Fruit fly (Drosophila melanogaster) whole organism, wandering third instar larva: ENCODE measurements around the gene CG7768.

ENCODE experiments used
- Abd-B ChIP-seq: fragments of >200 bp; optimal IDR thresholded peaks from 2 replicates; lab custom pipeline; 2017; ENCODE audit warnings: missing biosample characterization, missing genetic modification characterization
- CG32264 ChIP-seq: fragments of 200-800 bp; sonication (Bioruptor generic); optimal IDR thresholded peaks from 2 replicates; lab custom pipeline; 2016; ENCODE audit warnings: missing biosample characterization, missing genetic modification characterization
- CG9705 ChIP-seq: fragments of 200-800 bp; sonication (Bioruptor generic); optimal IDR thresholded peaks from 2 replicates; lab custom pipeline; 2018; ENCODE audit warnings: missing biosample characterization, mild to moderate bottlenecking, missing genetic modification characterization
- GATAd ChIP-seq: sonication (Bioruptor generic); optimal IDR thresholded peaks from 2 replicates; lab custom pipeline; 2016; ENCODE audit warnings: missing biosample characterization, missing genetic modification characterization
- Hr78 ChIP-seq: fragments of >200 bp; optimal IDR thresholded peaks from 2 replicates; lab custom pipeline; 2017; ENCODE audit warnings: missing biosample characterization, missing genetic modification characterization
- Hr83 ChIP-seq: fragments of 200-300 bp; sonication (Bioruptor generic); optimal IDR thresholded peaks from 2 replicates; lab custom pipeline; 2016; ENCODE audit warnings: missing biosample characterization, mild to moderate bottlenecking, missing genetic modification characterization, moderate library complexity; ENCODE audit not compliant: poor library complexity, severe bottlenecking
- Jra ChIP-seq: sonication (Bioruptor generic); optimal IDR thresholded peaks from 2 replicates; lab custom pipeline; 2016; ENCODE audit warnings: missing biosample characterization, missing genetic modification characterization
- Mio ChIP-seq: sonication (Bioruptor generic); optimal IDR thresholded peaks from 2 replicates; lab custom pipeline; 2016; ENCODE audit warnings: missing biosample characterization, missing genetic modification characterization
- Myc ChIP-seq: fragments of >200 bp; optimal IDR thresholded peaks from 2 replicates; lab custom pipeline; 2017
- N ChIP-seq: fragments of >200 bp; optimal IDR thresholded peaks from 2 replicates; lab custom pipeline; 2018; ENCODE audit warnings: missing biosample characterization, missing external identifiers, missing genetic modification characterization
- OdsH ChIP-seq: fragments of 200-800 bp; sonication (Bioruptor generic); optimal IDR thresholded peaks from 2 replicates; lab custom pipeline; 2016; ENCODE audit warnings: missing biosample characterization, mild to moderate bottlenecking, missing genetic modification characterization
- Rel ChIP-seq, 2 experiments: fragments of 200-800 bp; sonication (Bioruptor generic) in 1 of 2; optimal IDR thresholded peaks; 2 replicates in 1 of 2; 3 replicates in 1 of 2; lab custom pipeline; 2016 to 2019; ENCODE audit warnings: mild to moderate bottlenecking in 2 of 2, missing biosample characterization in 2 of 2, missing genetic modification characterization in 2 of 2, moderate library complexity in 1 of 2
- Sp1 ChIP-seq: fragments of 200-800 bp; sonication (Bioruptor generic); optimal IDR thresholded peaks from 3 replicates; lab custom pipeline; 2019; ENCODE audit warnings: missing biosample characterization, mild to moderate bottlenecking, missing genetic modification characterization, moderate library complexity
- Vsx2 ChIP-seq: fragments of 200-300, 225-300 bp; sonication (Bioruptor generic); optimal IDR thresholded peaks from 2 replicates; lab custom pipeline; 2018; ENCODE audit warnings: missing biosample characterization, missing genetic modification characterization; ENCODE audit not compliant: partially characterized antibody
- br ChIP-seq: fragments of 200-800 bp; sonication (Bioruptor generic); optimal IDR thresholded peaks from 2 replicates; lab custom pipeline; 2016; ENCODE audit warnings: missing biosample characterization, missing genetic modification characterization
- dl ChIP-seq, 2 experiments: fragments of 175-275, 200-275 bp in 1 of 2; fragments of 200-275 bp in 1 of 2; sonication (Bioruptor generic); optimal IDR thresholded peaks; lab custom pipeline; 2018; ENCODE audit warnings: mild to moderate bottlenecking in 2 of 2, missing biosample characterization in 2 of 2, missing genetic modification characterization in 2 of 2, moderate library complexity in 2 of 2; ENCODE audit not compliant: partially characterized antibody in 2 of 2, insufficient read depth in 1 of 2
- dsf ChIP-seq: sonication (Bioruptor generic); optimal IDR thresholded peaks from 2 replicates; lab custom pipeline; 2016; ENCODE audit warnings: missing biosample characterization, missing genetic modification characterization, borderline replicate concordance
- ey ChIP-seq: fragments of 200-800 bp; sonication (Bioruptor generic); optimal IDR thresholded peaks from 2 replicates; lab custom pipeline; 2016; ENCODE audit warnings: missing biosample characterization, missing genetic modification characterization
- foxo ChIP-seq, 2 experiments: fragments of 200-800 bp; sonication (Bioruptor generic); optimal IDR thresholded peaks; 2 replicates in 1 of 2; 3 replicates in 1 of 2; lab custom pipeline; 2016 to 2017; ENCODE audit warnings: missing biosample characterization in 2 of 2, missing genetic modification characterization in 2 of 2
- fru ChIP-seq: fragments of 200-800 bp; sonication (Bioruptor generic); optimal IDR thresholded peaks from 3 replicates; lab custom pipeline; 2016; ENCODE audit warnings: missing biosample characterization, mild to moderate bottlenecking, missing genetic modification characterization
- h ChIP-seq: fragments of 200-800 bp; sonication (Bioruptor generic); optimal IDR thresholded peaks from 3 replicates; lab custom pipeline; 2016; ENCODE audit warnings: missing biosample characterization, mild to moderate bottlenecking, missing genetic modification characterization
- jim ChIP-seq: fragments of 175-275, 200-325 bp; sonication (Bioruptor generic); optimal IDR thresholded peaks from 2 replicates; lab custom pipeline; 2016; ENCODE audit warnings: missing biosample characterization, mild to moderate bottlenecking, missing genetic modification characterization
- lola ChIP-seq: fragments of >200 bp; optimal IDR thresholded peaks from 2 replicates; lab custom pipeline; 2017; ENCODE audit warnings: missing biosample characterization, missing genetic modification characterization
- pan ChIP-seq: fragments of >200 bp; optimal IDR thresholded peaks from 2 replicates; lab custom pipeline; 2017
- psq ChIP-seq: fragments of 200-800 bp; sonication (Bioruptor generic); optimal IDR thresholded peaks from 3 replicates; lab custom pipeline; 2017; ENCODE audit warnings: missing biosample characterization, mild to moderate bottlenecking, missing genetic modification characterization, moderate library complexity
- sage ChIP-seq: fragments of 200-800 bp; sonication (Bioruptor generic); optimal IDR thresholded peaks from 2 replicates; lab custom pipeline; 2016; ENCODE audit warnings: missing biosample characterization, mild to moderate bottlenecking, missing genetic modification characterization
- sv ChIP-seq: fragments of 200-800 bp; sonication (Bioruptor generic); optimal IDR thresholded peaks from 3 replicates; lab custom pipeline; 2016; ENCODE audit warnings: missing biosample characterization, missing genetic modification characterization
- tai ChIP-seq: sonication (Bioruptor generic); optimal IDR thresholded peaks from 2 replicates; lab custom pipeline; 2016; ENCODE audit warnings: missing biosample characterization, missing genetic modification characterization
- usp ChIP-seq: fragments of >200 bp; optimal IDR thresholded peaks from 2 replicates; lab custom pipeline; 2017; ENCODE audit warnings: missing biosample characterization, missing genetic modification characterization
- woc ChIP-seq: sonication (Bioruptor generic); optimal IDR thresholded peaks from 2 replicates; lab custom pipeline; 2016; ENCODE audit warnings: missing biosample characterization, mild to moderate bottlenecking, missing genetic modification characterization

Gene CG7768

dm6 chr3L:14220611-14221497, 2.9 kb downstream of the CG7768 start:
- TF ChIP-seq dl (GFP tag; optimal IDR thresholded peaks at IDR 0.05; lab: Kevin White, UChicago; ENCODE audit: insufficient read depth in 1 of 2, partially characterized antibody in 2 of 2) (peak in 1 of 2 experiments; percentile 29), N (GFP tag; lab: Kevin White, UChicago) (no peak)
- TF ChIP-seq, all 38 proteins: peak for 1

dm6 chr3L:14222199-14222598, 4.2 kb downstream of the CG7768 start:
- TF ChIP-seq woc (no peak), Abd-B (GFP tag; lab: Kevin White, UChicago) (no peak), Sp1 (no peak), sage (no peak), Myc (lab: Kevin White, UChicago) (no peak), Hr83 (no peak), GATAd (GFP tag; lab: Kevin White, UChicago) (no peak), Mio (GFP tag; lab: Kevin White, UChicago) (no peak), Hr78 (no peak), pan (lab: Kevin White, UChicago) (no peak), lola (GFP tag; lab: Kevin White, UChicago) (no peak), usp (no peak), br (GFP tag; lab: Kevin White, UChicago) (no peak), Jra (GFP tag; lab: Kevin White, UChicago) (no peak), OdsH (GFP tag; lab: Kevin White, UChicago) (no peak)

DNA sequence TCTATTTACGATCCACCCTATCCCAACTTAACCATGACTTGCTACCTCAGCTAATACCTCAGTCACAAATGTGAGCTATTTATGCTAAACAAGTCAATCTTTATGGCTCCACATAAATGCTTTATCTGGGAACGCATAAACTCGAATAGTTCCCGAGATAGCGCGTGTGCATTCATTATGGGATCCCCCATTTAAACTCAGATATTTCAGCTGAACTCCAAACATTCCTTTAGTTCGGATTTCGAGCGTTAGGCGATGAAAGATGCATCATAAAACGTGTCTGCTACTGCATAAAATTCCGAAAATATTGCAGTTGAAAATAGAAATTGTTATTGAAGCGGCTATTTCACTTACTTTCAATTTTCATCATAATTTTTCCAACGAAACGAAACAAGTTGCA, 5.4 kb downstream of the CG7768 start:
- no peak for TF ChIP-seq CG9705 (GFP tag; lab: Kevin White, UChicago)
- TF ChIP-seq dl (GFP tag; optimal IDR thresholded peaks at IDR 0.05; lab: Kevin White, UChicago; ENCODE audit: insufficient read depth in 1 of 2, partially characterized antibody in 2 of 2): no peak
- no peak for TF ChIP-seq Abd-B (GFP tag; lab: Kevin White, UChicago)
- no peak for TF ChIP-seq usp
- no peak for TF ChIP-seq Hr83
- TF ChIP-seq psq (GFP tag; lab: Kevin White, UChicago): no peak

dm6 chr3L:14229069-14229468, 11.1 kb downstream of the CG7768 start:
- TF ChIP-seq Vsx2 (no peak), jim (GFP tag; lab: Kevin White, UChicago) (no peak), fru (peak; percentile 13), CG32264 (GFP tag; lab: Kevin White, UChicago) (no peak), Jra (GFP tag; lab: Kevin White, UChicago) (no peak), N (GFP tag; lab: Kevin White, UChicago) (no peak), Rel (GFP tag; optimal IDR thresholded peaks at IDR 0.05; lab: Kevin White, UChicago) (no peak), Rel (tag; optimal IDR thresholded peaks at IDR 0.05; lab: Kevin White, UChicago) (no peak)
- TF ChIP-seq, all 38 proteins: peak for 1

dm6 chr3L:14229481-14229880, 11.5 kb downstream of the CG7768 start:
- TF ChIP-seq dsf (GFP tag; lab: Kevin White, UChicago): no peak
- no peak for TF ChIP-seq N (GFP tag; lab: Kevin White, UChicago)
- no peak for TF ChIP-seq Abd-B (GFP tag; lab: Kevin White, UChicago)
- TF ChIP-seq Mio (GFP tag; lab: Kevin White, UChicago): no peak
- no peak for TF ChIP-seq OdsH (GFP tag; lab: Kevin White, UChicago)

DNA sequence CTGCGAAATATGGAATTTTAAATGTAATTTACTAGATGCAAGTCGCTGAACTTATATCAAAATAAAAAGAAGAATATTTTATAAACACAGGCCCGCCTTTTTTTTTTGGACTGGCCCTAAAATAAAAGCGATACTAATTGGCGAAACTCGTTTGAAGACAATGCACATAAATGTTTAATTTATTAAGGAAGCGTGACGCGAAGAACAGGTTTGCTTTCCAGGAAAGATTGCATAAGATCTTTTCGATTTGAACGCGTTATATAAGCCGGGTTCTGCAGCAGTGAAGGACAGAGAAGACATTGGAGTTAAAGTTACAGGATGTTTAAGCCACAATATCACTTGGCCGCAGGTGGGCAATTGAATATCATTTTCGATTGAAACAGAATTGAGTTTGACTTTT, 15.2 kb downstream of the CG7768 start, which contains the start of gene CG7924:
TSS of gene CG7924 (plus strand) at position 301 of the 400 bp plus-strand sequence.
- TF ChIP-seq dl (GFP tag; optimal IDR thresholded peaks at IDR 0.05; lab: Kevin White, UChicago; ENCODE audit: insufficient read depth in 1 of 2, partially characterized antibody in 2 of 2) (no peak), sv (GFP tag; lab: Kevin White, UChicago) (no peak), Hr83 (no peak), br (GFP tag; lab: Kevin White, UChicago) (no peak), fru (no peak), foxo (GFP tag; optimal IDR thresholded peaks at IDR 0.05; lab: Kevin White, UChicago) (no peak), lola (GFP tag; lab: Kevin White, UChicago) (no peak), N (GFP tag; lab: Kevin White, UChicago) (no peak), CG9705 (GFP tag; lab: Kevin White, UChicago) (no peak), Sp1 (no peak), dsf (GFP tag; lab: Kevin White, UChicago) (no peak), ey (GFP tag; lab: Kevin White, UChicago) (no peak), woc (no peak), h (GFP tag; lab: Kevin White, UChicago) (no peak), sage (no peak), tai (GFP tag; lab: Kevin White, UChicago) (no peak)
